Worm (Caenorhabditis elegans) whole organism, L1 larva: Measurements from ENCODE around the gene T25B6.5.
A peak's percentile ranks its signal among the peaks of the same experiment; 100 is the strongest.

Experiments
- C04F5.9 ChIP-seq: sonication (generic microtip); optimal IDR thresholded peaks from 2 replicates; lab custom pipeline; 2016; ENCODE audit warnings: missing genetic modification characterization, missing compliant biosample characterization
- F16B12.6 ChIP-seq: fragments of 150-350 bp; optimal IDR thresholded peaks from 2 replicates; lab custom pipeline; 2014; ENCODE audit warnings: missing biosample characterization, missing genetic modification characterization
- ama-1 ChIP-seq: fragments of 150-350 bp; optimal IDR thresholded peaks from 2 replicates; lab custom pipeline; 2014
- ceh-63 ChIP-seq: fragments of 200-800 bp; sonication (Bioruptor generic); optimal IDR thresholded peaks from 2 replicates; lab custom pipeline; 2018; ENCODE audit warnings: mild to moderate bottlenecking, missing genetic modification characterization, missing compliant biosample characterization
- ceh-8 ChIP-seq: fragments of 200-800 bp; sonication (Bioruptor generic); optimal IDR thresholded peaks from 2 replicates; lab custom pipeline; 2018; ENCODE audit warnings: mild to moderate bottlenecking, missing genetic modification characterization, moderate library complexity, missing compliant biosample characterization
- ceh-88 ChIP-seq: fragments of 200-800 bp; sonication (Bioruptor generic); IDR thresholded peaks from 2 replicates; pipeline ENCODE4 v1.3.6; 2022; ENCODE audit warnings: missing genetic modification characterization, missing compliant biosample characterization
- ces-1 ChIP-seq: fragments of 150-350 bp; optimal IDR thresholded peaks from 2 replicates; lab custom pipeline; 2014; ENCODE audit warnings: missing biosample characterization, missing genetic modification reagents, missing genetic modification characterization
- dpl-1 ChIP-seq, 3 experiments: fragments of 150-350 bp in 2 of 3; sonication (generic microtip) in 1 of 3; optimal IDR thresholded peaks; 2 replicates each; lab custom pipeline; 2014 to 2017; ENCODE audit warnings: missing biosample characterization in 3 of 3, missing genetic modification characterization in 3 of 3, missing genetic modification reagents in 3 of 3
- dsc-1 ChIP-seq: sonication (generic microtip); optimal IDR thresholded peaks from 2 replicates; lab custom pipeline; 2016; ENCODE audit warnings: mild to moderate bottlenecking, missing genetic modification characterization, missing compliant biosample characterization
- efl-1 ChIP-seq, 4 experiments: fragments of 150-350 bp; optimal IDR thresholded peaks in 3 of 4; peaks in 1 of 4; 1 replicate in 1 of 4; 2 replicates in 3 of 4; lab custom pipeline; 2014; ENCODE audit warnings: missing biosample characterization in 2 of 4, missing genetic modification characterization in 2 of 4, missing genetic modification reagents in 2 of 4
- efl-3 ChIP-seq: fragments of 200-800 bp; sonication (Bioruptor generic); optimal IDR thresholded peaks from 2 replicates; lab custom pipeline; 2018; ENCODE audit warnings: mild to moderate bottlenecking, missing genetic modification characterization, missing compliant biosample characterization
- egl-13 ChIP-seq: sonication (generic microtip); optimal IDR thresholded peaks from 2 replicates; lab custom pipeline; 2016; ENCODE audit warnings: missing genotype, missing genetic modification reagents, missing genetic modification characterization, missing compliant biosample characterization
- elt-2 ChIP-seq: sonication (generic microtip); optimal IDR thresholded peaks from 2 replicates; lab custom pipeline; 2016; ENCODE audit warnings: missing genetic modification characterization, mild to moderate bottlenecking, inconsistent platforms, missing compliant biosample characterization, missing genetic modification reagents
- elt-3 ChIP-seq, 6 experiments: fragments of 150-350 bp in 1 of 6; sonication (generic microtip); optimal IDR thresholded peaks; 2 replicates each; lab custom pipeline; 2017 to 2018; ENCODE audit warnings: missing biosample characterization in 6 of 6, missing genetic modification characterization in 6 of 6, inconsistent platforms in 1 of 6
- fos-1 ChIP-seq: fragments of 150-350 bp; optimal IDR thresholded peaks from 2 replicates; lab custom pipeline; 2014; ENCODE audit warnings: missing biosample characterization, missing genetic modification characterization
- hlh-17 ChIP-seq: fragments of 200-800 bp; sonication (Bioruptor generic); optimal IDR thresholded peaks from 2 replicates; lab custom pipeline; 2018; ENCODE audit warnings: missing genetic modification characterization, mild to moderate bottlenecking, missing compliant biosample characterization, moderate library complexity, borderline replicate concordance
- hlh-4 ChIP-seq: sonication (generic microtip); optimal IDR thresholded peaks from 2 replicates; lab custom pipeline; 2016; ENCODE audit warnings: mild to moderate bottlenecking, missing genetic modification characterization, missing compliant biosample characterization
- hpl-2 ChIP-seq: fragments of 150-350 bp; optimal IDR thresholded peaks from 2 replicates; lab custom pipeline; 2014; ENCODE audit warnings: missing biosample characterization, missing genetic modification reagents, missing genetic modification characterization
- isw-1 ChIP-seq: fragments of 200-800 bp; sonication (Bioruptor generic); IDR thresholded peaks from 2 replicates; pipeline ENCODE4 v1.3.6; 2022; ENCODE audit warnings: missing genetic modification characterization, missing compliant biosample characterization
- lin-13 ChIP-seq: fragments of 150-350 bp; optimal IDR thresholded peaks from 2 replicates; lab custom pipeline; 2014; ENCODE audit warnings: missing biosample characterization, missing genetic modification reagents, missing genetic modification characterization
- lin-14 ChIP-seq: fragments of 200-800 bp; sonication (Bioruptor generic); optimal IDR thresholded peaks from 2 replicates; lab custom pipeline; 2018; ENCODE audit warnings: mild to moderate bottlenecking, missing genetic modification characterization, moderate library complexity, missing compliant biosample characterization
- lin-15B ChIP-seq: fragments of 150-350 bp; sonication (generic microtip); optimal IDR thresholded peaks from 3 replicates; lab custom pipeline; 2014; ENCODE audit warnings: missing biosample characterization, missing genetic modification characterization
- lin-39 ChIP-seq: fragments of 150-350 bp; optimal IDR thresholded peaks from 2 replicates; lab custom pipeline; 2014; ENCODE audit warnings: missing biosample characterization, missing genetic modification reagents, missing genetic modification characterization
- mdl-1 ChIP-seq, 2 experiments: fragments of 150-350 bp; optimal IDR thresholded peaks; 2 replicates each; lab custom pipeline; 2014 to 2017; ENCODE audit warnings: missing biosample characterization in 2 of 2, missing genetic modification characterization in 2 of 2, inconsistent platforms in 1 of 2
- mep-1 ChIP-seq: fragments of 150-350 bp; optimal IDR thresholded peaks from 2 replicates; lab custom pipeline; 2014; ENCODE audit warnings: missing biosample characterization, missing genetic modification characterization
- nhr-12 ChIP-seq: sonication (generic microtip); optimal IDR thresholded peaks from 2 replicates; lab custom pipeline; 2017; ENCODE audit warnings: missing biosample characterization, missing genetic modification characterization
- nhr-19 ChIP-seq: fragments of 200-800 bp; sonication (Bioruptor generic); conservative IDR thresholded peaks from 2 replicates; pipeline ENCODE4 v1.3.6; 2022; ENCODE audit warnings: missing genetic modification characterization, missing compliant biosample characterization
- nhr-20 ChIP-seq: sonication (generic microtip); optimal IDR thresholded peaks from 2 replicates; lab custom pipeline; 2016; ENCODE audit warnings: mild to moderate bottlenecking, missing genetic modification characterization, missing compliant biosample characterization
- nhr-237 ChIP-seq: fragments of 150-350 bp; optimal IDR thresholded peaks from 2 replicates; lab custom pipeline; 2014; ENCODE audit warnings: missing biosample characterization, missing genetic modification characterization
- nhr-71 ChIP-seq: sonication (generic microtip); optimal IDR thresholded peaks from 2 replicates; lab custom pipeline; 2016; ENCODE audit warnings: mild to moderate bottlenecking, missing genetic modification characterization, moderate library complexity, missing compliant biosample characterization
- nhr-77 ChIP-seq: fragments of 150-350 bp; optimal IDR thresholded peaks from 2 replicates; lab custom pipeline; 2014; ENCODE audit warnings: missing biosample characterization, missing genetic modification characterization
- nhr-84 ChIP-seq: sonication (generic microtip); optimal IDR thresholded peaks from 2 replicates; lab custom pipeline; 2017; ENCODE audit warnings: missing biosample characterization, missing genetic modification characterization
- nhr-90 ChIP-seq: sonication (generic microtip); optimal IDR thresholded peaks from 2 replicates; lab custom pipeline; 2016; ENCODE audit warnings: mild to moderate bottlenecking, missing genetic modification characterization, missing compliant biosample characterization; ENCODE audit not compliant: poor library complexity
- pag-3 ChIP-seq: sonication (generic microtip); optimal IDR thresholded peaks from 2 replicates; lab custom pipeline; 2017; ENCODE audit warnings: missing genetic modification characterization, mild to moderate bottlenecking, missing compliant biosample characterization, antibody characterized with exemption, borderline replicate concordance; ENCODE audit not compliant: insufficient read depth
- pax-3 ChIP-seq: fragments of 200-800 bp; sonication (Bioruptor generic); optimal IDR thresholded peaks from 2 replicates; lab custom pipeline; 2018; ENCODE audit warnings: mild to moderate bottlenecking, missing genetic modification characterization, moderate library complexity, missing compliant biosample characterization
- pqm-1 ChIP-seq: sonication (generic microtip); optimal IDR thresholded peaks from 3 replicates; lab custom pipeline; 2017; ENCODE audit warnings: missing biosample characterization, missing genetic modification characterization
- rnt-1 ChIP-seq: sonication (generic microtip); optimal IDR thresholded peaks from 2 replicates; lab custom pipeline; 2016; ENCODE audit warnings: mild to moderate bottlenecking, missing genetic modification characterization, moderate library complexity, missing compliant biosample characterization
- skn-1 ChIP-seq: fragments of 150-350 bp; optimal IDR thresholded peaks from 2 replicates; lab custom pipeline; 2014; ENCODE audit warnings: missing biosample characterization, missing genetic modification characterization
- snu-23 ChIP-seq: sonication (generic microtip); optimal IDR thresholded peaks from 2 replicates; lab custom pipeline; 2016; ENCODE audit warnings: missing genetic modification characterization, missing compliant biosample characterization
- sox-4 ChIP-seq: sonication (generic microtip); optimal IDR thresholded peaks from 2 replicates; lab custom pipeline; 2016; ENCODE audit warnings: missing genetic modification characterization, missing compliant biosample characterization
- sptf-1 ChIP-seq: fragments of 150-350 bp; optimal IDR thresholded peaks from 2 replicates; lab custom pipeline; 2014; ENCODE audit warnings: missing biosample characterization, missing genetic modification characterization
- tlp-1 ChIP-seq: fragments of 150-350 bp; optimal IDR thresholded peaks from 2 replicates; lab custom pipeline; 2014; ENCODE audit warnings: missing biosample characterization, missing genetic modification characterization
- unc-130 ChIP-seq: fragments of 150-350 bp; optimal IDR thresholded peaks from 2 replicates; lab custom pipeline; 2017; ENCODE audit warnings: missing biosample characterization, missing genetic modification characterization, inconsistent platforms
- unc-30 ChIP-seq: sonication (generic microtip); optimal IDR thresholded peaks from 2 replicates; lab custom pipeline; 2017; ENCODE audit warnings: missing biosample characterization, missing genetic modification characterization
- unc-62 ChIP-seq: fragments of 150-350 bp; optimal IDR thresholded peaks from 2 replicates; lab custom pipeline; 2014; ENCODE audit warnings: missing biosample characterization, missing genetic modification reagents, missing genetic modification characterization
- unc-86 ChIP-seq: sonication (generic microtip); optimal IDR thresholded peaks from 2 replicates; lab custom pipeline; 2016; ENCODE audit warnings: missing genetic modification characterization, missing compliant biosample characterization
- unc-98 ChIP-seq: fragments of 200-800 bp; sonication (Bioruptor generic); IDR thresholded peaks from 2 replicates; pipeline ENCODE4 v1.3.6; 2022; ENCODE audit warnings: missing genetic modification characterization, missing compliant biosample characterization
- xbp-1 ChIP-seq: sonication (generic microtip); optimal IDR thresholded peaks from 2 replicates; lab custom pipeline; 2016; ENCODE audit warnings: missing genetic modification characterization, missing compliant biosample characterization
- ztf-4 ChIP-seq: fragments of 150-350 bp; optimal IDR thresholded peaks from 2 replicates; lab custom pipeline; 2014; ENCODE audit warnings: missing biosample characterization, missing genetic modification characterization

T25B6.5 gene

ce11 chrX:9021645-9022044 lies at the start of gene T25B6.5:
Gene T25B6.5 (minus strand): TSS chrX:9021745.
- TF ChIP-seq fos-1 (tag; lab: Kevin White, UChicago) (no peak), nhr-84 (tag; lab: Kevin White, UChicago) (no peak), pag-3 (tag; lab: Kevin White, UChicago) (no peak), skn-1 (tag; lab: Kevin White, UChicago) (no peak), dsc-1 (no peak), tlp-1 (tag; lab: Kevin White, UChicago) (no peak)
- TF ChIP-seq, all 84 proteins: peak for 0

ce11 chrX:9069070-9069469 lies 47.5 kb upstream of the T25B6.5 start:
- TF ChIP-seq unc-130 (tag; lab: Kevin White, UChicago) (no peak), ces-1 (no peak), nhr-19 (0 out of 2 replicates have a peak, but pooled peaks have one; percentile 11), mdl-1 (tag; optimal IDR thresholded peaks at IDR 0.05; lab: Kevin White, UChicago) (no peak), dsc-1 (no peak), F16B12.6 (tag; lab: Kevin White, UChicago) (no peak), nhr-71 (tag; lab: Kevin White, UChicago) (peak; percentile 59), lin-39 (peak; percentile 41), ama-1 (lab: Kevin White, UChicago) (no peak), dpl-1 (GFP tag; optimal IDR thresholded peaks at IDR 0.05; lab: Kevin White, UChicago) (peak in 1 of 3 experiments; percentile 13), ceh-63 (GFP tag; lab: Kevin White, UChicago) (no peak), elt-2 (no peak), nhr-12 (no peak), mep-1 (tag; lab: Kevin White, UChicago) (no peak), pag-3 (tag; lab: Kevin White, UChicago) (peak; percentile 56), sptf-1 (no peak), snu-23 (peak; percentile 10), rnt-1 (tag; lab: Kevin White, UChicago) (peak; percentile 78), efl-3 (GFP tag; lab: Kevin White, UChicago) (no peak), isw-1 (GFP tag; lab: Robert Waterston, UW) (no peak), ceh-88 (no peak), ztf-4 (tag; lab: Kevin White, UChicago) (no peak), unc-30 (tag; lab: Kevin White, UChicago) (no peak), sox-4 (no peak), unc-86 (no peak), pqm-1 (tag; lab: Kevin White, UChicago) (no peak), efl-1 (optimal IDR thresholded peaks at IDR 0.05; lab: Kevin White, UChicago) (peak in 1 of 2 experiments; percentile 21), efl-1 (GFP tag; optimal IDR thresholded peaks at IDR 0.05 in 1 of 2; lab: Kevin White, UChicago) (no peak), nhr-77 (tag; lab: Kevin White, UChicago) (no peak), egl-13 (tag; lab: Kevin White, UChicago) (no peak), lin-14 (GFP tag; lab: Kevin White, UChicago) (peak; percentile 63)

ce11 chrX:9068075-9068474 lies 46.5 kb upstream of the T25B6.5 start:
- TF ChIP-seq dsc-1, result peak; percentile 34
- TF ChIP-seq unc-98, result no peak
- no peak for TF ChIP-seq nhr-237 (tag; lab: Kevin White, UChicago)
- TF ChIP-seq hlh-17, result no peak
- TF ChIP-seq hlh-4 (tag; lab: Kevin White, UChicago), result no peak
- TF ChIP-seq nhr-12, result no peak
- no peak for TF ChIP-seq sox-4
- peak; percentile 85 for TF ChIP-seq mep-1 (tag; lab: Kevin White, UChicago)
- TF ChIP-seq lin-13 (GFP tag; lab: Kevin White, UChicago), result no peak
- TF ChIP-seq sptf-1, result no peak
- TF ChIP-seq nhr-77 (tag; lab: Kevin White, UChicago), result no peak
- TF ChIP-seq hpl-2 (GFP tag; lab: Kevin White, UChicago), result no peak
- TF ChIP-seq lin-15B (tag; lab: Kevin White, UChicago), result no peak
- peak; percentile 54 for TF ChIP-seq nhr-20
- no peak for TF ChIP-seq C04F5.9
- TF ChIP-seq pax-3, result no peak
- peak in 2 of 6 experiments; percentile 22 to 48 for TF ChIP-seq elt-3 (tag; optimal IDR thresholded peaks at IDR 0.05; lab: Kevin White, UChicago)
- TF ChIP-seq unc-130 (tag; lab: Kevin White, UChicago), result no peak
- no peak for TF ChIP-seq ztf-4 (tag; lab: Kevin White, UChicago)
- peak; percentile 38 for TF ChIP-seq xbp-1 (tag; lab: Kevin White, UChicago)
- no peak for TF ChIP-seq F16B12.6 (tag; lab: Kevin White, UChicago)
- TF ChIP-seq nhr-90 (tag; lab: Kevin White, UChicago), result peak; percentile 13
- no peak for TF ChIP-seq ceh-8 (GFP tag; lab: Kevin White, UChicago)
- no peak for TF ChIP-seq unc-62 (GFP tag; lab: Kevin White, UChicago)
